Fruit fly (Drosophila melanogaster): ENCODE measurements around the gene Pfdn6.

DNA sequence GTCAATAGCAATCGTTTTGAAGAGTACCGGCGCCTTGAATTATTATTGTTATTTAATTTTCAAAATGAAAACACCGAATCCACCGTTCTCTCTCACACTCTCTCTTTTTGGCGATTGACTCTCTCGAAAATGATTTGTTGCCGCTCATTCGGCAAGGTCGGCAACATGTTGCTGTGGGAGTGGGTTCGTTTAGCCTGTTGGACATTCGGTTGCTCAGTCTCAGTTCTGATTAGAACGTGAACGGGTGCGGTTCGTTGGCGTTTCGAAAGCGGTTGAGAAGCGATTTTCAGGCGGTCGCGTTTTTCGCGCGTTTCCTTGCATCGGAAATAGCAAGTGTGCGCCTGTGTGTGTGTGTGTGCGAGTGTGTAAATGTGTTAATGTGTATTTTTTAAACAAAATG, 15.6 kb downstream of the Pfdn6 start, which contains the start of gene Ac76E:
- no peak for TF ChIP-seq pan (optimal IDR thresholded peaks at IDR 0.05)
- no peak for TF ChIP-seq CG8478 (optimal IDR thresholded peaks at IDR 0.05)
- TF ChIP-seq EcR (GFP tag; optimal IDR thresholded peaks at IDR 0.05), result no peak
- TF ChIP-seq Dll (optimal IDR thresholded peaks at IDR 0.05), result no peak
- TF ChIP-seq psq (optimal IDR thresholded peaks at IDR 0.05), result no peak

Measured in whole organism.